Worm (Caenorhabditis elegans): ENCODE measurements around the gene faah-5.

Gene faah-5

ce11 chrIII:11918247-11918769 is 27.1 kb upstream of the faah-5 start, which contains the start of gene znf-593 (continued):
- TF ChIP-seq dpl-1 (GFP tag; optimal IDR thresholded peaks at IDR 0.05) (peak; percentile 18), spr-1 (tag; optimal IDR thresholded peaks at IDR 0.05) (peak; percentile 18), gei-8 (GFP tag; optimal IDR thresholded peaks at IDR 0.05) (no peak), ama-1 (optimal IDR thresholded peaks at IDR 0.05) (peak; percentile 12), aly-2 (tag; optimal IDR thresholded peaks at IDR 0.05) (no peak), mes-2 (tag; optimal IDR thresholded peaks at IDR 0.05; ENCODE audit: poor library complexity, severe bottlenecking) (peak; percentile 61), cey-2 (tag; optimal IDR thresholded peaks at IDR 0.05; ENCODE audit: borderline replicate concordance, insufficient read depth) (no peak), attf-4 (tag; optimal IDR thresholded peaks at IDR 0.05) (no peak), zfp-2 (tag; optimal IDR thresholded peaks at IDR 0.05) (no peak), pqm-1 (tag; optimal IDR thresholded peaks at IDR 0.05) (no peak), lin-15B (tag; optimal IDR thresholded peaks at IDR 0.05) (no peak), nhr-10 (tag; optimal IDR thresholded peaks at IDR 0.05) (no peak), rbr-2 (tag; optimal IDR thresholded peaks at IDR 0.05) (no peak), ZK546.5 (tag; optimal IDR thresholded peaks at IDR 0.05) (no peak), nhr-111 (GFP tag; optimal IDR thresholded peaks at IDR 0.05) (no peak), mxl-2 (GFP tag; conservative IDR thresholded peaks at IDR 0.05) (no peak), jun-1 (tag; optimal IDR thresholded peaks at IDR 0.05) (no peak), daf-16 (GFP tag; optimal IDR thresholded peaks at IDR 0.05) (no peak), daf-16 (tag; optimal IDR thresholded peaks at IDR 0.05) (peak; percentile 11), hmg-1.1 (GFP tag; IDR thresholded peaks at IDR 0.05) (no peak), skn-1 (tag; optimal IDR thresholded peaks at IDR 0.05) (no peak), daf-8 (GFP tag; IDR thresholded peaks at IDR 0.05) (no peak), T20F7.1 (GFP tag; optimal IDR thresholded peaks at IDR 0.05) (no peak), lin-39 (tag; optimal IDR thresholded peaks at IDR 0.05) (no peak), nhr-76 (tag; optimal IDR thresholded peaks at IDR 0.05) (no peak), hlh-30 (tag; optimal IDR thresholded peaks at IDR 0.05; ENCODE audit: insufficient read depth) (no peak)

ce11 chrIII:11917525-11917924 is 26.3 kb upstream of the faah-5 start:
- TF ChIP-seq aha-1 (tag) = peak; percentile 9
- TF ChIP-seq lin-38 (GFP tag; IDR thresholded peaks at IDR 0.05) = 0 out of 2 replicates have a peak, but pooled peaks have one; percentile 25
- TF ChIP-seq Y48G9A.11 (GFP tag; IDR thresholded peaks at IDR 0.05) = no peak
- TF ChIP-seq mes-2 (tag; optimal IDR thresholded peaks at IDR 0.05; ENCODE audit: poor library complexity, severe bottlenecking) = peak; percentile 45

ce11 chrIII:11917090-11917489 is 25.9 kb upstream of the faah-5 start:
- no peak for TF ChIP-seq attf-4 (tag; optimal IDR thresholded peaks at IDR 0.05)
- TF ChIP-seq lin-15B (tag; optimal IDR thresholded peaks at IDR 0.05) = no peak
- no peak for TF ChIP-seq lin-39 (tag; optimal IDR thresholded peaks at IDR 0.05)
- TF ChIP-seq ceh-62 (tag; optimal IDR thresholded peaks at IDR 0.05) = no peak
- TF ChIP-seq dmd-9 (GFP tag; IDR thresholded peaks at IDR 0.05) = no peak
- no peak for TF ChIP-seq lin-13 (GFP tag; optimal IDR thresholded peaks at IDR 0.05)
- no peak for TF ChIP-seq F37D6.2 (tag; optimal IDR thresholded peaks at IDR 0.05)
- TF ChIP-seq set-16 (GFP tag; IDR thresholded peaks at IDR 0.05) = peak; percentile 56
- peak; percentile 90 for TF ChIP-seq aha-1 (tag)
- no peak for TF ChIP-seq ztf-11 (tag; optimal IDR thresholded peaks at IDR 0.05)

- TF ChIP-seq set-16 (GFP tag; IDR thresholded peaks at IDR 0.05) (peak; percentile 86), lin-38 (GFP tag; IDR thresholded peaks at IDR 0.05) (no peak)
These were observed 25.0 kb upstream of the faah-5 start for ce11 chrIII:11916260-11916659.

ce11 chrIII:11915666-11916065 is 24.4 kb upstream of the faah-5 start, which contains the start of the genes ndab-1 and npp-16:
ndab-1 (minus strand) TSS chrIII:11915712.
npp-16 (plus strand) TSS chrIII:11915928.
- TF ChIP-seq sdz-12 (GFP tag; optimal IDR thresholded peaks at IDR 0.05) (no peak), dpl-1 (GFP tag; optimal IDR thresholded peaks at IDR 0.05) (peak; percentile 54), mes-2 (tag; optimal IDR thresholded peaks at IDR 0.05; ENCODE audit: poor library complexity, severe bottlenecking) (peak; percentile 76), lin-38 (GFP tag; IDR thresholded peaks at IDR 0.05) (peak; percentile 61), lsy-2 (tag; optimal IDR thresholded peaks at IDR 0.05) (peak in 1 of 2 experiments; percentile 43), mxl-2 (GFP tag; conservative IDR thresholded peaks at IDR 0.05) (no peak), lim-7 (GFP tag; IDR thresholded peaks at IDR 0.05) (peak; percentile 11; the same call in 1 of the 2 replicates), hlh-11 (tag; optimal IDR thresholded peaks at IDR 0.05) (no peak)

All from whole organism, L4 larva.